Worm (Caenorhabditis elegans): Measurements from ENCODE around the gene txt-12.

- TF ChIP-seq nhr-10 (tag; optimal IDR thresholded peaks at IDR 0.05), result no peak
- TF ChIP-seq mep-1 (tag; optimal IDR thresholded peaks at IDR 0.05), result no peak
- no peak for TF ChIP-seq lin-1 (GFP tag; IDR thresholded peaks at IDR 0.05)
- TF ChIP-seq Y48G9A.11 (GFP tag; IDR thresholded peaks at IDR 0.05), result no peak
- no peak for TF ChIP-seq ces-1 (GFP tag; optimal IDR thresholded peaks at IDR 0.05)
Measured at ce11 chrV:15094749-15095148, 2.0 kb downstream of the txt-12 start, which contains the start of gene srx-78.

Measured in whole organism, L4 larva.